Comparison of ENCODE assay signal across 1 fruit fly cellular context in genomic region chr3L:813229-813837, dm6.
TF ChIP-seq lines count a peak whose summit lies in the region.

No protein-coding gene starts in this region.

TF ChIP-seq in whole organism, embryonic, 481 proteins besides CTCF, POLR2A, EP300 and RAD21 (continued from another document):
- TF ChIP-seq CG9817 (tag; optimal IDR thresholded peaks at IDR 0.05; lab: Kevin White, UChicago) (no peak), pros (GFP tag; optimal IDR thresholded peaks at IDR 0.05; lab: Kevin White, UChicago) (no peak), CG7556 (GFP tag; optimal IDR thresholded peaks at IDR 0.05; lab: Kevin White, UChicago) (no peak), CG5180 (GFP tag; optimal IDR thresholded peaks at IDR 0.05; lab: Kevin White, UChicago) (no peak), sna (GFP tag; IDR thresholded peaks at IDR 0.05; lab: Robert Waterston, UW; ENCODE audit: partially characterized antibody) (no peak), dmrt99B (tag; optimal IDR thresholded peaks at IDR 0.05; lab: Kevin White, UChicago) (peak; percentile 56), Jarid2 (GFP tag; optimal IDR thresholded peaks at IDR 0.05; lab: Kevin White, UChicago) (no peak), bsh (GFP tag; optimal IDR thresholded peaks at IDR 0.05; lab: Kevin White, UChicago) (peak; percentile 44 to 86), tna (GFP tag; IDR thresholded peaks at IDR 0.05; lab: Robert Waterston, UW; ENCODE audit: partially characterized antibody) (no peak), pb (GFP tag; optimal IDR thresholded peaks at IDR 0.05; lab: Kevin White, UChicago) (no peak), CG33213 (GFP tag; optimal IDR thresholded peaks at IDR 0.05; lab: Kevin White, UChicago) (no peak), hkb (optimal IDR thresholded peaks at IDR 0.05; lab: Kevin White, UChicago) (no peak), hkb (GFP tag; IDR thresholded peaks at IDR 0.05; lab: Robert Waterston, UW) (0 out of 2 replicates have a peak, but pooled peaks have one; percentile 18), CG31365 (tag; optimal IDR thresholded peaks at IDR 0.05; lab: Kevin White, UChicago) (no peak), CG8388 (GFP tag; optimal IDR thresholded peaks at IDR 0.05; lab: Kevin White, UChicago) (peak; percentile 19), CG3726 (GFP tag; IDR thresholded peaks at IDR 0.05; lab: Robert Waterston, UW) (no peak), CG11696 (GFP tag; IDR thresholded peaks at IDR 0.05; lab: Robert Waterston, UW) (no peak), trh (GFP tag; optimal IDR thresholded peaks at IDR 0.05; lab: Kevin White, UChicago) (no peak), schlank (tag; optimal IDR thresholded peaks at IDR 0.05; lab: Kevin White, UChicago) (no peak), Hmx (GFP tag; optimal IDR thresholded peaks at IDR 0.05; lab: Kevin White, UChicago) (no peak), CG11247 (GFP tag; IDR thresholded peaks at IDR 0.05; lab: Robert Waterston, UW) (no peak), slp2 (GFP tag; optimal IDR thresholded peaks at IDR 0.05; lab: Kevin White, UChicago) (peak; percentile 1), NC2β (GFP tag; optimal IDR thresholded peaks at IDR 0.05; lab: Kevin White, UChicago) (no peak), CG9727 (GFP tag; optimal IDR thresholded peaks at IDR 0.05; lab: Kevin White, UChicago) (no peak), ATbp (GFP tag; optimal IDR thresholded peaks at IDR 0.05; lab: Kevin White, UChicago) (peak; percentile 21), Drgx (GFP tag; IDR thresholded peaks at IDR 0.05; lab: Robert Waterston, UW) (peak; percentile 95), caup (GFP tag; optimal IDR thresholded peaks at IDR 0.05; lab: Kevin White, UChicago; ENCODE audit: severe bottlenecking) (no peak), gcm (GFP tag; optimal IDR thresholded peaks at IDR 0.05; lab: Kevin White, UChicago) (peak; percentile 7), wor (GFP tag; IDR thresholded peaks at IDR 0.05; lab: Robert Waterston, UW) (0 out of 2 replicates have a peak, but pooled peaks have one; percentile 12), CG1024 (GFP tag; IDR thresholded peaks at IDR 0.05; lab: Robert Waterston, UW) (peak; percentile 8; the same call in 1 of the 2 replicates), CG42726 (GFP tag; IDR thresholded peaks at IDR 0.05; lab: Robert Waterston, UW; ENCODE audit: partially characterized antibody) (no peak), MBD-R2 (GFP tag; IDR thresholded peaks at IDR 0.05; lab: Robert Waterston, UW) (no peak), CG32767 (GFP tag; IDR thresholded peaks at IDR 0.05; lab: Robert Waterston, UW) (no peak), CG17912 (GFP tag; optimal IDR thresholded peaks at IDR 0.05; lab: Kevin White, UChicago) (no peak), C15 (GFP tag; IDR thresholded peaks at IDR 0.05; lab: Robert Waterston, UW) (no peak), NK7.1 (GFP tag; optimal IDR thresholded peaks at IDR 0.05; lab: Kevin White, UChicago) (no peak), CG13624 (GFP tag; optimal IDR thresholded peaks at IDR 0.05; lab: Kevin White, UChicago) (no peak), ac (GFP tag; optimal IDR thresholded peaks at IDR 0.05; lab: Kevin White, UChicago) (no peak), CG16815 (GFP tag; optimal IDR thresholded peaks at IDR 0.05; lab: Kevin White, UChicago) (no peak), CG13123 (GFP tag; optimal IDR thresholded peaks at IDR 0.05; lab: Kevin White, UChicago) (no peak), Mad (GFP tag; optimal IDR thresholded peaks at IDR 0.05; lab: Kevin White, UChicago) (no peak), Atf3 (GFP tag; optimal IDR thresholded peaks at IDR 0.05; lab: Kevin White, UChicago) (no peak), CG17359 (tag; optimal IDR thresholded peaks at IDR 0.05; lab: Kevin White, UChicago) (peak; percentile 48), CG5245 (GFP tag; optimal IDR thresholded peaks at IDR 0.05; lab: Kevin White, UChicago) (no peak), vfl (GFP tag; optimal IDR thresholded peaks at IDR 0.05; lab: Kevin White, UChicago) (no peak), CG14050 (GFP tag; IDR thresholded peaks at IDR 0.05; lab: Robert Waterston, UW) (no peak), CG14441 (GFP tag; IDR thresholded peaks at IDR 0.05; lab: Robert Waterston, UW) (no peak), Rx (GFP tag; IDR thresholded peaks at IDR 0.05; lab: Robert Waterston, UW) (0 out of 2 replicates have a peak, but pooled peaks have one; percentile 29), Oli (tag; optimal IDR thresholded peaks at IDR 0.05; lab: Kevin White, UChicago) (peak; percentile 16), GATAe (GFP tag; conservative IDR thresholded peaks at IDR 0.05; lab: Robert Waterston, UW) (no peak), CG4328 (GFP tag; optimal IDR thresholded peaks at IDR 0.05; lab: Kevin White, UChicago) (no peak), unpg (GFP tag; optimal IDR thresholded peaks at IDR 0.05; lab: Kevin White, UChicago) (peak; percentile 46), Ptx1 (GFP tag; IDR thresholded peaks at IDR 0.05; lab: Robert Waterston, UW) (0 out of 2 replicates have a peak, but pooled peaks have one; percentile 26), seq (GFP tag; IDR thresholded peaks at IDR 0.05; lab: Robert Waterston, UW) (no peak), sens (GFP tag; lab: Kevin White, UChicago) (peak; percentile 92), Hr51 (GFP tag; optimal IDR thresholded peaks at IDR 0.05; lab: Kevin White, UChicago) (peak in 1 of 2 experiments; percentile 15), HLH3B (GFP tag; IDR thresholded peaks at IDR 0.05; lab: Robert Waterston, UW) (peak; percentile 43; the same call in 1 of the 2 replicates), CG34224 (GFP tag; IDR thresholded peaks at IDR 0.05; lab: Robert Waterston, UW; ENCODE audit: partially characterized antibody) (no peak), nom (GFP tag; optimal IDR thresholded peaks at IDR 0.05; lab: Kevin White, UChicago) (peak; percentile 58), CG31441 (GFP tag; IDR thresholded peaks at IDR 0.05; lab: Robert Waterston, UW) (peak; percentile 35), CG10431 (GFP tag; optimal IDR thresholded peaks at IDR 0.05; lab: Kevin White, UChicago) (no peak), eyg (GFP tag; optimal IDR thresholded peaks at IDR 0.05; lab: Kevin White, UChicago) (no peak), Lim3 (GFP tag; IDR thresholded peaks at IDR 0.05; lab: Robert Waterston, UW) (peak; percentile 29; the same call in 1 of the 2 replicates), row (GFP tag; IDR thresholded peaks at IDR 0.05; lab: Robert Waterston, UW) (peak; percentile 23; the same call in 1 of the 3 replicates), CG1603 (tag; optimal IDR thresholded peaks at IDR 0.05; lab: Kevin White, UChicago) (peak; percentile 71), stc (GFP tag; IDR thresholded peaks at IDR 0.05; lab: Robert Waterston, UW) (no peak), bab2 (GFP tag; optimal IDR thresholded peaks at IDR 0.05; lab: Kevin White, UChicago) (no peak)
